Worm (Caenorhabditis elegans) whole organism, young adult: ENCODE results near the gene fbxb-55.
A peak's percentile ranks its signal among the peaks of the same experiment; 100 is the strongest.

ENCODE experiments used
- B0336.3 ChIP-seq: fragments of 200-800 bp; sonication (Bioruptor generic); IDR thresholded peaks from 2 replicates; pipeline ENCODE4 v1.3.6; 2022; ENCODE audit warnings: missing genetic modification characterization, missing compliant biosample characterization
- C06A6.2 ChIP-seq: fragments of 200-800 bp; sonication (Bioruptor generic); conservative IDR thresholded peaks from 2 replicates; pipeline ENCODE4 v1.3.6; 2022; ENCODE audit warnings: missing genetic modification characterization, missing compliant biosample characterization
- C17E4.6 ChIP-seq: fragments of 200-800 bp; sonication (Bioruptor generic); IDR thresholded peaks from 2 replicates; pipeline ENCODE4 v1.3.6; 2022; ENCODE audit warnings: missing genetic modification reagents, missing genetic modification characterization, missing compliant biosample characterization
- F10E7.11 ChIP-seq: sonication (generic microtip); optimal IDR thresholded peaks from 2 replicates; lab custom pipeline; 2017; ENCODE audit warnings: mild to moderate bottlenecking, missing genetic modification characterization, moderate library complexity, missing compliant biosample characterization
- F33H1.4 ChIP-seq: fragments of 200-800 bp; sonication (Bioruptor generic); IDR thresholded peaks from 2 replicates; pipeline ENCODE4 v1.3.6; 2022; ENCODE audit warnings: missing genetic modification reagents, missing genetic modification characterization, missing compliant biosample characterization
- F39B2.1 ChIP-seq: fragments of 200-800 bp; sonication (Bioruptor generic); IDR thresholded peaks from 2 replicates; pipeline ENCODE4 v1.3.6; 2022; ENCODE audit warnings: missing genetic modification reagents, missing genetic modification characterization, missing compliant biosample characterization
- F52B5.7 ChIP-seq: sonication (generic microtip); optimal IDR thresholded peaks from 2 replicates; lab custom pipeline; 2016; ENCODE audit warnings: mild to moderate bottlenecking, missing genetic modification characterization, missing compliant biosample characterization
- F55B11.4 ChIP-seq: sonication (generic microtip); optimal IDR thresholded peaks from 2 replicates; lab custom pipeline; 2016; ENCODE audit warnings: missing compliant biosample characterization, missing genetic modification characterization, borderline replicate concordance; ENCODE audit not compliant: insufficient read depth
- T07F8.4 ChIP-seq: sonication (generic microtip); optimal IDR thresholded peaks from 2 replicates; lab custom pipeline; 2016; ENCODE audit warnings: mild to moderate bottlenecking, missing genetic modification characterization, moderate library complexity, missing compliant biosample characterization
- T26A5.8 ChIP-seq: sonication (generic microtip); optimal IDR thresholded peaks from 2 replicates; lab custom pipeline; 2016; ENCODE audit warnings: missing genetic modification characterization, missing compliant biosample characterization
- Y67H2A.10 ChIP-seq: fragments of 200-800 bp; sonication (Bioruptor generic); conservative IDR thresholded peaks from 2 replicates; pipeline ENCODE4 v1.3.6; 2022; ENCODE audit warnings: missing genetic modification reagents, missing genetic modification characterization, missing compliant biosample characterization
- Y95B8A.8 ChIP-seq: fragments of 200-800 bp; sonication (Bioruptor generic); IDR thresholded peaks from 2 replicates; pipeline ENCODE4 v1.3.6; 2022; ENCODE audit warnings: missing genetic modification reagents, missing genetic modification characterization, missing compliant biosample characterization
- attf-3 ChIP-seq: fragments of 200-800 bp; sonication (Bioruptor generic); conservative IDR thresholded peaks from 2 replicates; pipeline ENCODE4 v1.3.6; 2022; ENCODE audit warnings: missing genetic modification reagents, missing genetic modification characterization, missing compliant biosample characterization
- bed-1 ChIP-seq: fragments of 200-800 bp; sonication (Bioruptor generic); IDR thresholded peaks from 2 replicates; pipeline ENCODE4 v1.3.6; 2022; ENCODE audit warnings: missing genetic modification reagents, missing genetic modification characterization, missing compliant biosample characterization
- bed-2 ChIP-seq: fragments of 200-800 bp; sonication (Bioruptor generic); IDR thresholded peaks from 2 replicates; pipeline ENCODE4 v1.3.6; 2022; ENCODE audit warnings: missing genetic modification reagents, missing genetic modification characterization, missing compliant biosample characterization
- ccch-3 ChIP-seq: fragments of 200-800 bp; sonication (Bioruptor generic); optimal IDR thresholded peaks from 2 replicates; lab custom pipeline; 2018; ENCODE audit warnings: mild to moderate bottlenecking, missing genetic modification characterization, missing compliant biosample characterization
- ceh-100 ChIP-seq: fragments of 200-800 bp; sonication (Bioruptor generic); IDR thresholded peaks from 2 replicates; pipeline ENCODE4 v1.3.6; 2022; ENCODE audit warnings: missing genetic modification reagents, missing genetic modification characterization, missing compliant biosample characterization
- ceh-27 ChIP-seq: fragments of 200-800 bp; sonication (Bioruptor generic); optimal IDR thresholded peaks from 2 replicates; lab custom pipeline; 2018; ENCODE audit warnings: mild to moderate bottlenecking, missing genetic modification characterization, moderate library complexity, missing compliant biosample characterization
- dox-1 ChIP-seq: fragments of 200-800 bp; sonication (Bioruptor generic); IDR thresholded peaks from 2 replicates; pipeline ENCODE4 v1.3.6; 2022; ENCODE audit warnings: missing genetic modification reagents, missing genetic modification characterization, missing compliant biosample characterization
- dpff-1 ChIP-seq: sonication (generic microtip); optimal IDR thresholded peaks from 2 replicates; lab custom pipeline; 2017; ENCODE audit warnings: mild to moderate bottlenecking, missing genetic modification characterization, missing compliant biosample characterization
- efl-1 ChIP-seq: fragments of 150-350 bp; optimal IDR thresholded peaks from 2 replicates; lab custom pipeline; 2014; ENCODE audit warnings: missing biosample characterization, missing genetic modification reagents, missing genetic modification characterization
- egl-18 ChIP-seq: fragments of 200-800 bp; sonication (Bioruptor generic); IDR thresholded peaks from 2 replicates; pipeline ENCODE4 v1.3.6; 2022; ENCODE audit warnings: missing genetic modification reagents, missing genetic modification characterization, missing compliant biosample characterization
- egrh-3 ChIP-seq: fragments of 200-800 bp; sonication (Bioruptor generic); IDR thresholded peaks from 2 replicates; pipeline ENCODE4 v1.3.6; 2022; ENCODE audit warnings: missing genetic modification reagents, missing genetic modification characterization, missing compliant biosample characterization
- ekl-4 ChIP-seq: fragments of 200-800 bp; sonication (Bioruptor generic); IDR thresholded peaks from 2 replicates; pipeline ENCODE4 v1.3.6; 2022; ENCODE audit warnings: missing genetic modification reagents, missing genetic modification characterization, missing compliant biosample characterization
- ets-4 ChIP-seq: fragments of 200-800 bp; sonication (Bioruptor generic); optimal IDR thresholded peaks from 2 replicates; lab custom pipeline; 2018; ENCODE audit warnings: mild to moderate bottlenecking, missing genetic modification characterization, missing compliant biosample characterization
- him-1 ChIP-seq: sonication (generic microtip); optimal IDR thresholded peaks from 2 replicates; lab custom pipeline; 2016; ENCODE audit warnings: missing genotype, missing genetic modification reagents, missing genetic modification characterization, missing compliant biosample characterization
- hmg-20 ChIP-seq: fragments of 200-800 bp; sonication (Bioruptor generic); IDR thresholded peaks from 2 replicates; pipeline ENCODE4 v1.3.6; 2022; ENCODE audit warnings: missing genetic modification reagents, missing genetic modification characterization, missing compliant biosample characterization
- lin-26 ChIP-seq: fragments of 200-800 bp; sonication (Bioruptor generic); IDR thresholded peaks from 2 replicates; pipeline ENCODE4 v1.3.6; 2022; ENCODE audit warnings: missing genetic modification reagents, missing genetic modification characterization, missing compliant biosample characterization
- lin-35 ChIP-seq, 3 experiments: fragments of 150-350 bp in 2 of 3; sonication (generic microtip) in 1 of 3; optimal IDR thresholded peaks; 2 replicates each; lab custom pipeline; 2014 to 2018; ENCODE audit warnings: missing biosample characterization in 3 of 3, missing genetic modification characterization in 3 of 3, missing genetic modification reagents in 3 of 3
- lin-54 ChIP-seq: fragments of 200-800 bp; sonication (Bioruptor generic); optimal IDR thresholded peaks from 2 replicates; lab custom pipeline; 2018; ENCODE audit warnings: mild to moderate bottlenecking, missing genetic modification characterization, missing compliant biosample characterization
- mel-28 ChIP-seq: sonication (generic microtip); optimal IDR thresholded peaks from 2 replicates; lab custom pipeline; 2016; ENCODE audit warnings: borderline replicate concordance, mild to moderate bottlenecking, missing genetic modification characterization, missing compliant biosample characterization
- mxl-1 ChIP-seq: sonication (generic microtip); optimal IDR thresholded peaks from 2 replicates; lab custom pipeline; 2016; ENCODE audit warnings: missing genetic modification characterization, missing compliant biosample characterization
- nfya-1 ChIP-seq: sonication (generic microtip); optimal IDR thresholded peaks from 2 replicates; lab custom pipeline; 2017; ENCODE audit warnings: antibody characterized with exemption, missing compliant biosample characterization, missing genetic modification characterization, borderline replicate concordance; ENCODE audit not compliant: insufficient read depth
- nfyb-1 ChIP-seq: fragments of 200-800 bp; sonication (Bioruptor generic); IDR thresholded peaks from 2 replicates; pipeline ENCODE4 v1.3.6; 2022; ENCODE audit warnings: missing genetic modification reagents, missing genetic modification characterization, missing compliant biosample characterization
- nhr-179 ChIP-seq: sonication (generic microtip); optimal IDR thresholded peaks from 2 replicates; lab custom pipeline; 2016; ENCODE audit warnings: mild to moderate bottlenecking, missing genetic modification characterization, missing compliant biosample characterization
- nhr-27 ChIP-seq: fragments of 200-800 bp; sonication (Bioruptor generic); optimal IDR thresholded peaks from 2 replicates; lab custom pipeline; 2018; ENCODE audit warnings: mild to moderate bottlenecking, missing genetic modification characterization, moderate library complexity, missing compliant biosample characterization
- rec-8 ChIP-seq, 2 experiments: sonication (generic microtip); optimal IDR thresholded peaks; 2 replicates each; lab custom pipeline; 2016; ENCODE audit warnings: mild to moderate bottlenecking in 2 of 2, missing genetic modification characterization in 2 of 2, missing genetic modification reagents in 2 of 2, missing genotype in 2 of 2, missing biosample characterization in 1 of 2, missing compliant biosample characterization in 1 of 2, moderate library complexity in 1 of 2
- sea-2 ChIP-seq: fragments of 200-800 bp; sonication (Bioruptor generic); IDR thresholded peaks from 2 replicates; pipeline ENCODE4 v1.3.6; 2022; ENCODE audit warnings: missing genetic modification characterization, missing compliant biosample characterization
- somi-1 ChIP-seq: fragments of 200-800 bp; sonication (Bioruptor generic); optimal IDR thresholded peaks from 2 replicates; lab custom pipeline; 2018; ENCODE audit warnings: mild to moderate bottlenecking, missing genetic modification characterization, missing compliant biosample characterization
- sptf-2 ChIP-seq: fragments of 200-800 bp; sonication (Bioruptor generic); optimal IDR thresholded peaks from 2 replicates; lab custom pipeline; 2018; ENCODE audit warnings: mild to moderate bottlenecking, missing genetic modification characterization, missing compliant biosample characterization
- tbx-9 ChIP-seq: sonication (generic microtip); optimal IDR thresholded peaks from 2 replicates; lab custom pipeline; 2016; ENCODE audit warnings: borderline replicate concordance, missing genetic modification characterization, inconsistent platforms, missing compliant biosample characterization
- ztf-18 ChIP-seq: sonication (generic microtip); optimal IDR thresholded peaks from 2 replicates; lab custom pipeline; 2016; ENCODE audit warnings: missing genotype, mild to moderate bottlenecking, missing genetic modification characterization, missing compliant biosample characterization
- ztf-22 ChIP-seq: fragments of 200-800 bp; sonication (Bioruptor generic); optimal IDR thresholded peaks from 2 replicates; lab custom pipeline; 2018; ENCODE audit warnings: mild to moderate bottlenecking, missing genetic modification characterization, moderate library complexity, missing compliant biosample characterization
- ztf-25 ChIP-seq: fragments of 200-800 bp; sonication (Bioruptor generic); IDR thresholded peaks from 2 replicates; pipeline ENCODE4 v1.3.6; 2022; ENCODE audit warnings: missing genetic modification reagents, missing genetic modification characterization, missing compliant biosample characterization
- ztf-26 ChIP-seq: sonication (generic microtip); optimal IDR thresholded peaks from 2 replicates; lab custom pipeline; 2017; ENCODE audit warnings: missing genetic modification characterization, missing compliant biosample characterization
- ztf-28 ChIP-seq: fragments of 200-800 bp; sonication (Bioruptor generic); IDR thresholded peaks from 2 replicates; pipeline ENCODE4 v1.3.6; 2022; ENCODE audit warnings: missing genetic modification reagents, missing genetic modification characterization, missing compliant biosample characterization
- ztf-3 ChIP-seq: fragments of 200-800 bp; sonication (Bioruptor generic); optimal IDR thresholded peaks from 2 replicates; lab custom pipeline; 2018; ENCODE audit warnings: mild to moderate bottlenecking, missing genetic modification characterization, missing compliant biosample characterization
- ztf-6 ChIP-seq: fragments of 200-800 bp; sonication (Bioruptor generic); IDR thresholded peaks from 2 replicates; pipeline ENCODE4 v1.3.6; 2022; ENCODE audit warnings: missing genetic modification reagents, missing genetic modification characterization, missing compliant biosample characterization

The fbxb-55 gene

DNA sequence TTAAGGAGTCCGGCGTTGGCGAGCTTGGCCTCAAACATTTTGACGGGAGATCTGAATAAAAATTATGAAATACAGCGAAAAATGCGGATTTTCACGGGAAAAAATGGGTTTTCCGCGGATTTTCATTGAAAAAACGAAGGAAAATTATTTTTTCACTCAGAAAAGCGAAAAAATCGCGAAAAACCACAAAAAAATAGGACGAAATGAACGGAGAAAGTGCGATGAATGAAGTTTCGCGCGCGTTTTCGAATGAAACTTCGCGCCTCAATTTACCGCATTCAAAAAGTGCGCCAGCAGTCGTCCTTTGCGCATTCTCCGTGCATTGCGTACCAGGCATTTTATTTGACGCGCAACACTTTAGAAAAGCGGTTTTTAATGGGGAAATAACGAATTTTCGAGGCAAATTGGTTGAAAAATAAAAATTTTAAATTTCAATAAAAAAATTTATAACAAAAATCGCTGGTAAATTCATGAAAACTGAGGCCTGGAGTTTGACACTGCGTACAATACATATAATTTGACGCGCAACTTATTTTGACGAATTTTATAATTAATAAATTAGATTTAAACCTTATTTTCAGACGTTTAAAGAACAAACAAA is 19.1 kb upstream of the fbxb-55 start, which contains the start of gene pcn-1 (continued):
- TF ChIP-seq F55B11.4 (tag; lab: Kevin White, UChicago) (no peak), rec-8 (tag; optimal IDR thresholded peaks at IDR 0.05; lab: Kevin White, UChicago) (peak in 1 of 2 experiments; percentile 9), mxl-1 (tag; lab: Kevin White, UChicago) (no peak), sptf-2 (GFP tag; lab: Kevin White, UChicago) (no peak), nhr-27 (tag; lab: Kevin White, UChicago) (peak; percentile 2), hmg-20 (peak; percentile 89), dpff-1 (tag; lab: Kevin White, UChicago) (peak; percentile 24), lin-54 (peak; percentile 100), egl-18 (peak; percentile 80), ets-4 (GFP tag; lab: Kevin White, UChicago) (no peak), ztf-6 (GFP tag; lab: Robert Waterston, UW) (peak; percentile 81; the same call in 1 of the 2 replicates), ccch-3 (peak; percentile 26), ceh-100 (GFP tag; lab: Robert Waterston, UW) (peak; percentile 82), ztf-26 (tag; lab: Kevin White, UChicago) (peak; percentile 96), efl-1 (GFP tag; lab: Kevin White, UChicago) (peak; percentile 98), ceh-27 (GFP tag; lab: Kevin White, UChicago) (peak; percentile 80), Y95B8A.8 (GFP tag; lab: Robert Waterston, UW) (peak; percentile 92), ztf-18 (peak; percentile 100), ztf-3 (peak; percentile 67), bed-1 (no peak), F52B5.7 (tag; lab: Kevin White, UChicago) (peak; percentile 24), ztf-22 (peak; percentile 29), nfya-1 (tag; lab: Kevin White, UChicago) (no peak), bed-2 (GFP tag; lab: Robert Waterston, UW) (peak; percentile 90), nhr-179 (no peak), ekl-4 (GFP tag; lab: Robert Waterston, UW) (peak; percentile 98), ztf-25 (GFP tag; lab: Robert Waterston, UW) (no peak), F39B2.1 (GFP tag; lab: Robert Waterston, UW) (peak; percentile 65; the same call in 1 of the 2 replicates), him-1 (tag; lab: Kevin White, UChicago) (peak; percentile 86), F33H1.4 (GFP tag; lab: Robert Waterston, UW) (peak; percentile 84), somi-1 (GFP tag; lab: Kevin White, UChicago) (peak; percentile 89), T26A5.8 (tag; lab: Kevin White, UChicago) (no peak), egrh-3 (GFP tag; lab: Robert Waterston, UW) (peak; percentile 38; the same call in 1 of the 2 replicates), lin-35 (GFP tag; optimal IDR thresholded peaks at IDR 0.05; lab: Kevin White, UChicago) (peak; percentile 84 to 97 (median 87)), dox-1 (GFP tag; lab: Robert Waterston, UW) (peak; percentile 98), B0336.3 (GFP tag; lab: Robert Waterston, UW) (peak; percentile 99), mel-28 (tag; lab: Kevin White, UChicago) (peak; percentile 64), C17E4.6 (GFP tag; lab: Robert Waterston, UW) (peak; percentile 98), lin-26 (GFP tag; lab: Robert Waterston, UW) (no peak), C06A6.2 (GFP tag; lab: Robert Waterston, UW) (peak; percentile 84), F10E7.11 (tag; lab: Kevin White, UChicago) (peak; percentile 62), attf-3 (GFP tag; lab: Robert Waterston, UW) (peak; percentile 78), T07F8.4 (tag; lab: Kevin White, UChicago) (no peak), sea-2 (0 out of 2 replicates have a peak, but pooled peaks have one; percentile 36), nfyb-1 (GFP tag; lab: Robert Waterston, UW) (peak; percentile 96), tbx-9 (tag; lab: Kevin White, UChicago) (no peak), Y67H2A.10 (GFP tag; lab: Robert Waterston, UW) (peak; percentile 64; the same call in 1 of the 2 replicates), ztf-28 (GFP tag; lab: Robert Waterston, UW) (peak; percentile 89; the same call in 1 of the 2 replicates)
